Fruit fly (Drosophila melanogaster) whole organism, adult: Measurements from ENCODE around the gene CG17027.
A peak's percentile ranks its signal among the peaks of the same experiment; 100 is the strongest.

Experiments
- CG11617 ChIP-seq: fragments of 200-800 bp; sonication (Bioruptor generic); optimal IDR thresholded peaks from 2 replicates; lab custom pipeline; 2017; ENCODE audit warnings: mild to moderate bottlenecking, missing biosample characterization, missing genetic modification reagents, missing genetic modification characterization
- CG12768 ChIP-seq: fragments of 200-800 bp; sonication (Bioruptor generic); optimal IDR thresholded peaks from 2 replicates; lab custom pipeline; 2017; ENCODE audit warnings: missing biosample characterization, missing genetic modification characterization, mild to moderate bottlenecking, moderate library complexity, missing genetic modification reagents
- CG14711 ChIP-seq: fragments of 200-800 bp; sonication (Bioruptor generic); optimal IDR thresholded peaks from 2 replicates; lab custom pipeline; 2018; ENCODE audit warnings: missing biosample characterization, mild to moderate bottlenecking, missing genetic modification characterization, moderate library complexity
- CG1620 ChIP-seq: fragments of 200-800 bp; sonication (Bioruptor generic); optimal IDR thresholded peaks from 2 replicates; lab custom pipeline; 2016; ENCODE audit warnings: missing biosample characterization, missing genetic modification characterization
- CG33017 ChIP-seq: fragments of 200-800 bp; sonication (Bioruptor generic); optimal IDR thresholded peaks from 2 replicates; lab custom pipeline; 2018; ENCODE audit warnings: missing biosample characterization, mild to moderate bottlenecking, missing genetic modification characterization, moderate library complexity
- CG5204 ChIP-seq: fragments of 200-800 bp; sonication (Bioruptor generic); optimal IDR thresholded peaks from 2 replicates; lab custom pipeline; 2016; ENCODE audit warnings: missing biosample characterization, missing genetic modification characterization
- CG7045 ChIP-seq: fragments of 200-800 bp; sonication (Bioruptor generic); optimal IDR thresholded peaks from 2 replicates; lab custom pipeline; 2017; ENCODE audit warnings: missing biosample characterization, mild to moderate bottlenecking, missing genetic modification characterization
- CG7101 ChIP-seq: fragments of 200-800 bp; sonication (Bioruptor generic); optimal IDR thresholded peaks from 2 replicates; lab custom pipeline; 2018; ENCODE audit warnings: missing biosample characterization, mild to moderate bottlenecking, missing genetic modification characterization, moderate library complexity
- Clk ChIP-seq: fragments of 200-800 bp; sonication (Bioruptor generic); optimal IDR thresholded peaks from 2 replicates; lab custom pipeline; 2017; ENCODE audit warnings: missing biosample characterization, missing genetic modification characterization
- Crg-1 ChIP-seq: fragments of 200-800 bp; sonication (Bioruptor generic); optimal IDR thresholded peaks from 2 replicates; lab custom pipeline; 2016; ENCODE audit warnings: missing biosample characterization, missing genetic modification characterization
- Hr96 ChIP-seq: fragments of 200-800 bp; sonication (Bioruptor generic); optimal IDR thresholded peaks from 2 replicates; lab custom pipeline; 2016; ENCODE audit warnings: missing biosample characterization, missing genetic modification characterization
- Mnt ChIP-seq: fragments of 200-800 bp; sonication (Bioruptor generic); optimal IDR thresholded peaks from 2 replicates; lab custom pipeline; 2016; ENCODE audit warnings: missing biosample characterization, mild to moderate bottlenecking, missing genetic modification characterization
- bab1 ChIP-seq: fragments of 200-800 bp; sonication (Bioruptor generic); optimal IDR thresholded peaks from 3 replicates; lab custom pipeline; 2019; ENCODE audit warnings: missing biosample characterization, mild to moderate bottlenecking, missing genetic modification characterization, moderate library complexity
- cic ChIP-seq: fragments of 200-800 bp; sonication (Bioruptor generic); optimal IDR thresholded peaks from 2 replicates; lab custom pipeline; 2017; ENCODE audit warnings: missing biosample characterization, mild to moderate bottlenecking, missing genetic modification characterization, moderate library complexity
- cnc ChIP-seq, 2 experiments: fragments of >200 bp; optimal IDR thresholded peaks; 2 replicates each; lab custom pipeline; 2017
- kay ChIP-seq: fragments of 200-800 bp; sonication (Bioruptor generic); peaks from one replicate; lab custom pipeline; 2016; ENCODE audit warnings: missing biosample characterization, missing genetic modification characterization, borderline replicate concordance
- ovo ChIP-seq: fragments of 200-800 bp; sonication (Bioruptor generic); optimal IDR thresholded peaks from 2 replicates; lab custom pipeline; 2016; ENCODE audit warnings: missing biosample characterization, missing genetic modification characterization
- pad ChIP-seq: fragments of 200-800 bp; sonication (Bioruptor generic); optimal IDR thresholded peaks from 3 replicates; lab custom pipeline; 2017; ENCODE audit warnings: missing biosample characterization, missing genetic modification characterization, mild to moderate bottlenecking, moderate library complexity, missing genetic modification reagents
- tj ChIP-seq: fragments of 200-800 bp; sonication (Bioruptor generic); optimal IDR thresholded peaks from 3 replicates; lab custom pipeline; 2017; ENCODE audit warnings: missing biosample characterization, mild to moderate bottlenecking, missing genetic modification characterization, moderate library complexity
- toe ChIP-seq: fragments of 200-800 bp; sonication (Bioruptor generic); optimal IDR thresholded peaks from 2 replicates; lab custom pipeline; 2016; ENCODE audit warnings: missing biosample characterization, missing genetic modification characterization

The CG17027 gene

DNA sequence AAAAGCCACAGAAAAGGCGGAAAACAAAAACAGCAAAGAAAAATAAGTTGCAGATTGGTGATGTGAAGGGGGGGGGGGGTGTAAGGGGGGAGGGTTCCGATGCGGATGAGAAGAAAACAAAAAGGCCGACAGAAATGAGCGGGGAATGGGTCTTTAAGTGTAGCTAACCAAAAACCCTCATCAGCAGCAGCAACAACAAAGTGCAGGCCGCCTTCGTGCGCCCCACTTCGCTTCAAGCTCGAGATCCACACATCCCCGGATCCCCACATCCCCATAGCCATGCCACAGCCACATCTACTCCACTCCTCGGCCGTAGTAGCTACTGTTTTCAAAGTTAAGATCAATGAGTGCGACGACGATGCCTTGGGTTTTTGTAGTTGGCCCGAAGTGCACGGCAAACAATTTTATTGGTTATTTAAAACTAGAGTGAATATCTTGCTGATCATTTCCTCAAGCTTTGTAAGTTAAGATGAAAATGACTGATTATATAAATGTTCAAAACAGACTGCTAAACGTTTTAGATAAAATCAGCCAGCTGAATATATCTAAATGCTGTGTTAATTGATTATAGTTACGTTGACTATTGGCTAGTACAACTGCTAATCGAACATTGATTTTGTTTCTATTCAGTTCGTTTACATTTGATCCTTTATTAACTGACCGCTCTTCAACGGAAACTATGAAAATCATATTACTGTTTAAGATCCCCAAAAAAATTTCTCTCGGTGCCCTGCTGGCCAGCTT, 44.5 kb downstream of the CG17027 start:
- TF ChIP-seq cic: no peak
- no peak for TF ChIP-seq cnc (optimal IDR thresholded peaks at IDR 0.05; lab: Kevin White, UChicago)
- no peak for TF ChIP-seq CG1620 (GFP tag; lab: Kevin White, UChicago)
- no peak for TF ChIP-seq Crg-1 (GFP tag; lab: Kevin White, UChicago)
- TF ChIP-seq Clk (GFP tag; lab: Kevin White, UChicago): no peak
- no peak for TF ChIP-seq CG33017 (tag; lab: Kevin White, UChicago)
- no peak for TF ChIP-seq pad (GFP tag; lab: Kevin White, UChicago)
- TF ChIP-seq CG12768 (GFP tag; lab: Kevin White, UChicago): no peak

DNA sequence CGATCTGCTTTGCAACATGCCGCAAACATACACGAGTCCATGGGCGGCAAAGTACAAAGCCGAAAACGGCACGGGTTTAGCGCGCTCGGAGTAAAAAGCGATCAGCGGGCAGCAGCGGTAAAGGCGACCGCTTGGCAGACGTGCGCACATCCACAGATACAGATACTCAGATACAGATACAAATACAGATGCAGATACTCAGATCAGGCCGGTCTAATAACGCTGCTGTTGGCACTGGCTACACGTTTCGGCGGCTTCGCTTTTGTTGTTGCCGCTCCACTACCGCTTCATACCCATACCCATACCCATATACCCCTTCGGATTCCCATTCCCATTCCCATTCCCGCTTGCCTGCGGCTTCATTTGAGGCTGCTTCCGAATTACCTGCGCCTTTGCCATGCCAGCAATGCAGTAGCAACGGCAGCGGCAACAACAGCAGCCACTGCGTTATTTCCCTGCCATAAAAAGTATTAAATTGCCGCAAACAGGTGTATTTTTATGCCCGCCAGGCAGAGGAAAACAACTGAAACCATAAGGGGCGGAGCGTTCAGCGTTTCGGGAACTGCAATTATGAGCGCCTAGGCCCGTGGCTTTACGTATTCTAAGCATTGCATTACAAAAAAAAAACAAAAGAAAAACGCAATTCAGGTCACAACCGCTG, 45.2 kb downstream of the CG17027 start:
- TF ChIP-seq CG5204 (no peak), CG7101 (no peak), tj (no peak), bab1 (GFP tag; lab: Kevin White, UChicago) (no peak), CG11617 (GFP tag; lab: Kevin White, UChicago) (no peak), ovo (GFP tag; lab: Kevin White, UChicago) (no peak), kay (GFP tag; lab: Kevin White, UChicago) (no peak), CG1620 (GFP tag; lab: Kevin White, UChicago) (no peak), cic (no peak), pad (GFP tag; lab: Kevin White, UChicago) (no peak), CG14711 (tag; lab: Kevin White, UChicago) (no peak), CG7045 (GFP tag; lab: Kevin White, UChicago) (no peak), Clk (GFP tag; lab: Kevin White, UChicago) (no peak)

DNA sequence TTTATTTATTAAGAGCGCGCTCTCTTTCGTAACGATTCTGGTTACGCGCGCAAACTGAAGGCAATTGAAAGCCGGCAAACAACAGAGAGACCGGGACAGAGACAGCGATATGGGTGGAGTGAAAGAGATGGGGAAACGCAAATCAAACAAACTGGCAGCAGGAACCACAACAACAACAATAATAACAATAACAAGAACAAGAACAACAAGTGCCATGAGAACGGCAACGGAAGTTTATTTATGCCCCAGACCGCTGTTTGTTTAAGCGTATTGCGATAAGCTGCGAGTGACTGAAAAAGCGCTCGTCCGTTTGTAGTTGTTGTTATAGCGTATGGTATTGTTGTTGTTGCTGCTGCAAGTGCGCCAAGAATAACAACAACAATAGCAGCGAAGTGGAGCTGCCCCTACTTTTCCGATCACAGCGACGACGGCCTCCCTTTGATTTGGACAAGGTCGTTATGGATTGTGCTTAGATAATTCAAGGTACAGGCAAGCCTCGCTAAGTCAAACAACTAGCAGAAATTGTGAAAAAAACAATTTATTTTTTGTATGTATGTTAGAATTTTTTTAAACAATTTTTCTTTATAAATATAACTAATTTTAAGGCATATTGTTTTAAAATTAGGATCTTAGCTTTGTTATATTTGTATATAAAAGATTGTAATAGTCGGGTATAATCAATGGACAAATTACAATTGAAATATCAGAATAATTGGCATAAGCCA, 46.3 kb downstream of the CG17027 start:
- TF ChIP-seq CG1620 (GFP tag; lab: Kevin White, UChicago): no peak
- TF ChIP-seq ovo (GFP tag; lab: Kevin White, UChicago): peak; percentile 68
- TF ChIP-seq Hr96 (GFP tag; lab: Kevin White, UChicago): peak; percentile 13
- peak; percentile 40 for TF ChIP-seq CG7101
- TF ChIP-seq Crg-1 (GFP tag; lab: Kevin White, UChicago): peak; percentile 35
- TF ChIP-seq bab1 (GFP tag; lab: Kevin White, UChicago): no peak
- TF ChIP-seq pad (GFP tag; lab: Kevin White, UChicago): no peak
- TF ChIP-seq CG14711 (tag; lab: Kevin White, UChicago): no peak
- TF ChIP-seq Mnt: no peak
- TF ChIP-seq cic: peak; percentile 95
- peak; percentile 53 for TF ChIP-seq CG12768 (GFP tag; lab: Kevin White, UChicago)
- TF ChIP-seq kay (GFP tag; lab: Kevin White, UChicago): no peak

DNA sequence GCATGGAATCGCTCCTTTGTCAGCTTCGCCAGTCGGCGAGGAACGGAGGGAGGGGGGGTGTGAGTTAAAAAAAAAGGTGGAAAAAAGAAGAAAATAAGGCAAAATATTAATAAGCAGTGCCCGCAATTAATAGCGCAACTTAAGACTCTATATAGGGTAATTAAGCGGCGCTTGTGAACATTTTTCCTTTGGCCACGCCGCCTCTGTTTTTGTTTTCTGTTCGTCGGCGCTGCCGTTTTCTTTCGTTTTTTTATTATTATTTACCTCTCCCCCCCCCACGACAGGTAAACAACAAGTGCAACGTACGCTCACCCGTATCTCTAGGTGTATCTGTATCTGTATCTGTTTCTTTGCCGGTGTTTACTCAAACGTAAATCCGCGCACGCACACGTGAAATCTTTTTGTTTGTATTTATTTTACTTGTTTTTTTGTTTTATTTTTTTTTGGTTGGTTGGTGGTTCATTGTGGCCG, 47.3 kb downstream of the CG17027 start:
- peak; percentile 20 for TF ChIP-seq CG12768 (GFP tag; lab: Kevin White, UChicago)
- TF ChIP-seq Hr96 (GFP tag; lab: Kevin White, UChicago): no peak
- TF ChIP-seq Crg-1 (GFP tag; lab: Kevin White, UChicago): no peak
- no peak for TF ChIP-seq CG7101
- TF ChIP-seq toe (GFP tag; lab: Kevin White, UChicago): peak; percentile 15
- TF ChIP-seq bab1 (GFP tag; lab: Kevin White, UChicago): no peak
- TF ChIP-seq CG7045 (GFP tag; lab: Kevin White, UChicago): peak; percentile 35
- no peak for TF ChIP-seq CG5204
- peak; percentile 18 for TF ChIP-seq CG33017 (tag; lab: Kevin White, UChicago)
- TF ChIP-seq ovo (GFP tag; lab: Kevin White, UChicago): no peak
- no peak for TF ChIP-seq kay (GFP tag; lab: Kevin White, UChicago)
- TF ChIP-seq cic: peak; percentile 80
- no peak for TF ChIP-seq cnc (optimal IDR thresholded peaks at IDR 0.05; lab: Kevin White, UChicago)
- TF ChIP-seq CG11617 (GFP tag; lab: Kevin White, UChicago): no peak
- TF ChIP-seq Clk (GFP tag; lab: Kevin White, UChicago): no peak
- TF ChIP-seq tj: no peak

DNA sequence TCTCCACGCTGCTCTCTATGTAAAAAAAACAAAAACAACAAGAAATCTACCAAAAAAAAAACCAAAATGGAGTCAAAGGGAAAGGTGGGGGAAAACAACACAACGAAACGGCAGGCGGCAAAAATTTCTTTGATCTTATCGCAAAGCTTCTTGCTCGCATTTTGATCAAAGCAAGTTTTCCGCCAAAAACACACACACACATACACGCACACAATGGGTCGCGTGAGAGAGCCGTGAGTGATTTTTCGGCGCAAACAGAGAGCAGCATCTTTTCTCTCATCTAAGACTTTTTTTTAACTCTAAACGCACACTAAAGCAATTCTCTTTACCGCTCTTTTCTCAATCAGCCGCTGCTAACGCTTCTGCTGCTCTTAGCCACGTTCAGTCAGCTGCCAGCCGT, 49.0 kb downstream of the CG17027 start:
- TF ChIP-seq CG14711 (tag; lab: Kevin White, UChicago) (no peak), CG11617 (GFP tag; lab: Kevin White, UChicago) (no peak), ovo (GFP tag; lab: Kevin White, UChicago) (no peak), cnc (optimal IDR thresholded peaks at IDR 0.05; lab: Kevin White, UChicago) (no peak), CG7045 (GFP tag; lab: Kevin White, UChicago) (no peak), pad (GFP tag; lab: Kevin White, UChicago) (no peak), Mnt (no peak), CG33017 (tag; lab: Kevin White, UChicago) (no peak), kay (GFP tag; lab: Kevin White, UChicago) (no peak), CG12768 (GFP tag; lab: Kevin White, UChicago) (no peak), bab1 (GFP tag; lab: Kevin White, UChicago) (no peak), CG5204 (no peak)
